Fruit fly (Drosophila melanogaster): ENCODE measurements around the gene KrT95D.

Gene KrT95D

DNA sequence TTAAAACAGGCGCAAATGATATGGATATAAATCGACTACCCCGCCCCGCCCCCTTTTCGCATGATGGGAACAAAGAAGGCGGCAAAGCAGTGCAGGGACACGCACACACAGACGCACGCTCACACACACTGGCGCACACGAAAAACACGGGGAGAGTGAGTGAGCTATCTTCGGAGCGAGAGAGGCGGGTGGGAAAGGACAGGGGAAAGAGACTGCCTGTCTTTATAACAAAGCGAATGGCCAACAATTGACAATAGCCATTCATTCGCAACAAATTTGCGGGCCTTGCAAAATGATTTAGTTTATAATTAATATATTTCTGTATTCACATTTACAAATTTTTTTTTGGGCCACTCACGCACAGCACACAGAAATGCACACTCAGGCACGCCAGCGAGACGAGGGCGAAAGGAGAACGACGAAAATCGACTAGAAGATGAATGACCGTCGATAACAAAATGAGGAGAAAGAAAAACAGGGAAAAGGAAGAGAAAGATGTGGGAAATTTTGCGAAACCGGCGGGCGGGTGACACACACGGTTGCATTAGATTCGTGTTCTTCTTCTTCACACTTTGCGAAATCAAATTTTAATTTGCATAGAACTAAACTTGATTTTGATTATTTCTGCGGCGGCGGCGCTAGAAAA, 15.1 kb upstream of the KrT95D start (continued):
- TF ChIP-seq Drgx (GFP tag; IDR thresholded peaks at IDR 0.05) (0 out of 2 replicates have a peak, but pooled peaks have one; percentile 15), CG43689 (GFP tag; IDR thresholded peaks at IDR 0.05) (no peak), schlank (tag; optimal IDR thresholded peaks at IDR 0.05) (no peak), bab2 (GFP tag; optimal IDR thresholded peaks at IDR 0.05) (no peak), Med (GFP tag) (peak; percentile 77), C15 (GFP tag; IDR thresholded peaks at IDR 0.05) (no peak), MESR4 (GFP tag; optimal IDR thresholded peaks at IDR 0.05) (peak; percentile 30), CG15514 (GFP tag; optimal IDR thresholded peaks at IDR 0.05) (no peak), bowl (GFP tag; IDR thresholded peaks at IDR 0.05) (no peak), chinmo (GFP tag; IDR thresholded peaks at IDR 0.05; ENCODE audit: partially characterized antibody) (0 out of 4 replicates have a peak, but pooled peaks have one; percentile 26), CG10543 (GFP tag; optimal IDR thresholded peaks at IDR 0.05) (peak; percentile 24), CG4617 (GFP tag; optimal IDR thresholded peaks at IDR 0.05; ENCODE audit: borderline replicate concordance) (peak; percentile 14), Doc3 (GFP tag; IDR thresholded peaks at IDR 0.05; ENCODE audit: partially characterized antibody) (0 out of 3 replicates have a peak, but pooled peaks have one; percentile 25), klu (GFP tag; IDR thresholded peaks at IDR 0.05) (no peak), CG5245 (GFP tag; optimal IDR thresholded peaks at IDR 0.05) (no peak), Sox102F (GFP tag; optimal IDR thresholded peaks at IDR 0.05) (no peak), CG16863 (GFP tag; optimal IDR thresholded peaks at IDR 0.05) (no peak), CG8924 (tag; optimal IDR thresholded peaks at IDR 0.05) (peak; percentile 6), chif (GFP tag; optimal IDR thresholded peaks at IDR 0.05) (no peak), CG31365 (tag; optimal IDR thresholded peaks at IDR 0.05) (peak; percentile 81), mam (GFP tag; optimal IDR thresholded peaks at IDR 0.05) (no peak), z (GFP tag; IDR thresholded peaks at IDR 0.05) (0 out of 3 replicates have a peak, but pooled peaks have one; percentile 18), CG17186 (GFP tag; optimal IDR thresholded peaks at IDR 0.05) (no peak), CG12391 (tag; optimal IDR thresholded peaks at IDR 0.05) (peak; percentile 21), dpn (GFP tag; optimal IDR thresholded peaks at IDR 0.05) (no peak), Kr (GFP tag; optimal IDR thresholded peaks at IDR 0.05) (no peak), CG14667 (GFP tag; IDR thresholded peaks at IDR 0.05) (no peak), Hand (GFP tag; optimal IDR thresholded peaks at IDR 0.05) (no peak), CG18599 (GFP tag; optimal IDR thresholded peaks at IDR 0.05) (peak; percentile 25), Elba2 (GFP tag; optimal IDR thresholded peaks at IDR 0.05) (no peak), tna (GFP tag; IDR thresholded peaks at IDR 0.05; ENCODE audit: partially characterized antibody) (0 out of 2 replicates have a peak, but pooled peaks have one; percentile 25), kah (GFP tag; optimal IDR thresholded peaks at IDR 0.05) (no peak), D (optimal IDR thresholded peaks at IDR 0.05) (peak; percentile 22), D (GFP tag; optimal IDR thresholded peaks at IDR 0.05) (no peak), CG2116 (GFP tag; optimal IDR thresholded peaks at IDR 0.05) (peak; percentile 87), CG18262 (tag; optimal IDR thresholded peaks at IDR 0.05) (no peak), tgo (GFP tag; IDR thresholded peaks at IDR 0.05) (no peak), CG12155 (GFP tag; optimal IDR thresholded peaks at IDR 0.05) (peak; percentile 20), CG31388 (GFP tag; optimal IDR thresholded peaks at IDR 0.05) (no peak), CG15479 (GFP tag; optimal IDR thresholded peaks at IDR 0.05) (peak; percentile 86), Deaf1 (tag; optimal IDR thresholded peaks at IDR 0.05) (no peak), CG2120 (GFP tag; optimal IDR thresholded peaks at IDR 0.05) (no peak), crol (GFP tag; IDR thresholded peaks at IDR 0.05) (peak; percentile 88), Bgb (GFP tag; IDR thresholded peaks at IDR 0.05; ENCODE audit: partially characterized antibody) (peak; percentile 13; the same call in 1 of the 2 replicates), insv (GFP tag; optimal IDR thresholded peaks at IDR 0.05) (peak in 1 of 2 experiments; percentile 6), Trl (optimal IDR thresholded peaks at IDR 0.05) (peak; percentile 58 to 68), Trl (GFP tag; optimal IDR thresholded peaks at IDR 0.05) (no peak), corto (GFP tag; optimal IDR thresholded peaks at IDR 0.05) (peak; percentile 37), Oli (tag; optimal IDR thresholded peaks at IDR 0.05) (no peak), CG3065 (GFP tag; optimal IDR thresholded peaks at IDR 0.05) (peak; percentile 27)

Data from whole organism, embryonic.